Worm (Caenorhabditis elegans): ENCODE measurements around the gene D1044.6.

Gene D1044.6

ce11 chrIII:5502915-5503575, 39.9 kb downstream of the D1044.6 start:
- TF ChIP-seq fos-1 (tag; optimal IDR thresholded peaks at IDR 0.05) (peak; percentile 62), ztf-4 (tag; optimal IDR thresholded peaks at IDR 0.05) (peak; percentile 26), ceh-16 (tag; optimal IDR thresholded peaks at IDR 0.05) (no peak), unc-55 (GFP tag; optimal IDR thresholded peaks at IDR 0.05) (peak; percentile 68), nhr-10 (tag; optimal IDR thresholded peaks at IDR 0.05) (peak; percentile 16), lin-13 (GFP tag; optimal IDR thresholded peaks at IDR 0.05) (no peak), gmeb-1 (tag; optimal IDR thresholded peaks at IDR 0.05) (peak; percentile 52), F13H6.1 (tag; optimal IDR thresholded peaks at IDR 0.05) (peak; percentile 35), zag-1 (tag; optimal IDR thresholded peaks at IDR 0.05) (peak; percentile 33), alr-1 (tag; optimal IDR thresholded peaks at IDR 0.05) (no peak), nhr-25 (tag; optimal IDR thresholded peaks at IDR 0.05) (peak; percentile 92), sma-9 (GFP tag; optimal IDR thresholded peaks at IDR 0.05) (peak; percentile 68), sma-9 (tag; optimal IDR thresholded peaks at IDR 0.05) (no peak), C34F6.9 (tag; optimal IDR thresholded peaks at IDR 0.05) (peak; percentile 74), aly-2 (tag; optimal IDR thresholded peaks at IDR 0.05) (no peak), blmp-1 (tag; optimal IDR thresholded peaks at IDR 0.05; ENCODE audit: insufficient read depth) (peak; percentile 50), egl-27 (tag; optimal IDR thresholded peaks at IDR 0.05) (peak; percentile 8), Y55F3AM.14 (GFP tag; optimal IDR thresholded peaks at IDR 0.05) (peak; percentile 61), lin-11 (tag; optimal IDR thresholded peaks at IDR 0.05) (peak; percentile 9), elt-3 (tag; optimal IDR thresholded peaks at IDR 0.05) (no peak), ama-1 (optimal IDR thresholded peaks at IDR 0.05) (peak; percentile 69), lsy-2 (tag; optimal IDR thresholded peaks at IDR 0.05) (peak; percentile 13 to 61), nhr-6 (tag; optimal IDR thresholded peaks at IDR 0.05) (peak; percentile 64), mdl-1 (tag; optimal IDR thresholded peaks at IDR 0.05) (peak; percentile 56 to 67), crh-2 (tag; optimal IDR thresholded peaks at IDR 0.05) (peak; percentile 95), elt-1 (tag; optimal IDR thresholded peaks at IDR 0.05) (peak; percentile 71), nhr-11 (tag; optimal IDR thresholded peaks at IDR 0.05) (no peak), nhr-21 (tag; optimal IDR thresholded peaks at IDR 0.05) (peak; percentile 74), sem-4 (tag; optimal IDR thresholded peaks at IDR 0.05) (peak; percentile 45), sma-3 (GFP tag; optimal IDR thresholded peaks at IDR 0.05) (peak; percentile 68), dmd-4 (tag; optimal IDR thresholded peaks at IDR 0.05) (no peak), unc-39 (tag; optimal IDR thresholded peaks at IDR 0.05) (no peak), nhr-129 (tag; optimal IDR thresholded peaks at IDR 0.05) (peak; percentile 94)

ce11 chrIII:5501358-5502287, 41.4 kb downstream of the D1044.6 start, which contains the start of gene R02F2.1:
Gene R02F2.1 (plus strand): TSS chrIII:5501885.
- TF ChIP-seq F13H6.1 (tag; optimal IDR thresholded peaks at IDR 0.05) (no peak), fos-1 (tag; optimal IDR thresholded peaks at IDR 0.05) (peak; percentile 12), mab-5 (tag; optimal IDR thresholded peaks at IDR 0.05) (no peak), crh-2 (tag; optimal IDR thresholded peaks at IDR 0.05) (peak; percentile 62), nhr-6 (tag; optimal IDR thresholded peaks at IDR 0.05) (peak; percentile 11), C34F6.9 (tag; optimal IDR thresholded peaks at IDR 0.05) (peak; percentile 29), sma-9 (GFP tag; optimal IDR thresholded peaks at IDR 0.05) (peak; percentile 27), sma-9 (tag; optimal IDR thresholded peaks at IDR 0.05) (no peak), gmeb-1 (tag; optimal IDR thresholded peaks at IDR 0.05) (peak; percentile 15), mbf-1 (tag; optimal IDR thresholded peaks at IDR 0.05) (no peak), nhr-25 (tag; optimal IDR thresholded peaks at IDR 0.05) (peak; percentile 68), nhr-129 (tag; optimal IDR thresholded peaks at IDR 0.05) (peak; percentile 72), ama-1 (optimal IDR thresholded peaks at IDR 0.05) (peak; percentile 38), sma-3 (GFP tag; optimal IDR thresholded peaks at IDR 0.05) (peak; percentile 31), unc-55 (GFP tag; optimal IDR thresholded peaks at IDR 0.05) (peak; percentile 4)

- TF ChIP-seq nhr-10 (tag; optimal IDR thresholded peaks at IDR 0.05), result no peak
- TF ChIP-seq ZK546.5 (tag; optimal IDR thresholded peaks at IDR 0.05), result no peak
- TF ChIP-seq zag-1 (tag; optimal IDR thresholded peaks at IDR 0.05), result no peak
- TF ChIP-seq aly-2 (tag; optimal IDR thresholded peaks at IDR 0.05), result no peak
- TF ChIP-seq nhr-21 (tag; optimal IDR thresholded peaks at IDR 0.05), result peak; percentile 47
- TF ChIP-seq elt-3 (tag; optimal IDR thresholded peaks at IDR 0.05), result no peak
- no peak for TF ChIP-seq ztf-4 (tag; optimal IDR thresholded peaks at IDR 0.05)
- peak in 1 of 2 experiments; percentile 39 for TF ChIP-seq lsy-2 (tag; optimal IDR thresholded peaks at IDR 0.05)
- no peak for TF ChIP-seq mdl-1 (tag; optimal IDR thresholded peaks at IDR 0.05)
- TF ChIP-seq crh-2 (tag; optimal IDR thresholded peaks at IDR 0.05), result no peak
- no peak for TF ChIP-seq sem-4 (tag; optimal IDR thresholded peaks at IDR 0.05)
- no peak for TF ChIP-seq peb-1 (tag; optimal IDR thresholded peaks at IDR 0.05)
- no peak for TF ChIP-seq ceh-16 (tag; optimal IDR thresholded peaks at IDR 0.05)
These were observed 42.2 kb downstream of the D1044.6 start for ce11 chrIII:5500732-5501131.
